Fruit fly (Drosophila melanogaster) whole organism, wandering third instar larva: ENCODE measurements around the gene CG6927.

Experiments used
- Abd-B ChIP-seq: fragments of >200 bp; optimal IDR thresholded peaks from 2 replicates; lab custom pipeline; 2017; ENCODE audit warnings: missing biosample characterization, missing genetic modification characterization
- CG32264 ChIP-seq: fragments of 200-800 bp; sonication (Bioruptor generic); optimal IDR thresholded peaks from 2 replicates; lab custom pipeline; 2016; ENCODE audit warnings: missing biosample characterization, missing genetic modification characterization
- CG9705 ChIP-seq: fragments of 200-800 bp; sonication (Bioruptor generic); optimal IDR thresholded peaks from 2 replicates; lab custom pipeline; 2018; ENCODE audit warnings: missing biosample characterization, mild to moderate bottlenecking, missing genetic modification characterization
- CrebA ChIP-seq: fragments of 200-800 bp; sonication (Bioruptor generic); optimal IDR thresholded peaks from 2 replicates; lab custom pipeline; 2016; ENCODE audit warnings: missing biosample characterization, mild to moderate bottlenecking, missing genetic modification characterization, borderline replicate concordance
- Dfd ChIP-seq: fragments of >200 bp; optimal IDR thresholded peaks from 2 replicates; lab custom pipeline; 2017; ENCODE audit warnings: missing biosample characterization, missing genetic modification characterization
- Dif ChIP-seq: fragments of 200-275, 200-300 bp; sonication (Bioruptor generic); optimal IDR thresholded peaks from 2 replicates; lab custom pipeline; 2018; ENCODE audit warnings: missing biosample characterization, missing genetic modification characterization; ENCODE audit not compliant: partially characterized antibody
- GATAd ChIP-seq: sonication (Bioruptor generic); optimal IDR thresholded peaks from 2 replicates; lab custom pipeline; 2016; ENCODE audit warnings: missing biosample characterization, missing genetic modification characterization
- HLH106 ChIP-seq: fragments of 200-800 bp; optimal IDR thresholded peaks from 3 replicates; lab custom pipeline; 2019; ENCODE audit warnings: missing biosample characterization, mild to moderate bottlenecking, missing genetic modification characterization, moderate library complexity
- Hnf4 ChIP-seq: fragments of 200-800 bp; sonication (Bioruptor generic); optimal IDR thresholded peaks from 2 replicates; lab custom pipeline; 2016; ENCODE audit warnings: missing biosample characterization, mild to moderate bottlenecking, missing genetic modification characterization
- Hr78 ChIP-seq: fragments of >200 bp; optimal IDR thresholded peaks from 2 replicates; lab custom pipeline; 2017; ENCODE audit warnings: missing biosample characterization, missing genetic modification characterization
- Hr83 ChIP-seq: fragments of 200-300 bp; sonication (Bioruptor generic); optimal IDR thresholded peaks from 2 replicates; lab custom pipeline; 2016; ENCODE audit warnings: missing biosample characterization, mild to moderate bottlenecking, missing genetic modification characterization, moderate library complexity; ENCODE audit not compliant: poor library complexity, severe bottlenecking
- Jra ChIP-seq: sonication (Bioruptor generic); optimal IDR thresholded peaks from 2 replicates; lab custom pipeline; 2016; ENCODE audit warnings: missing biosample characterization, missing genetic modification characterization
- Mio ChIP-seq: sonication (Bioruptor generic); optimal IDR thresholded peaks from 2 replicates; lab custom pipeline; 2016; ENCODE audit warnings: missing biosample characterization, missing genetic modification characterization
- Myc ChIP-seq: fragments of >200 bp; optimal IDR thresholded peaks from 2 replicates; lab custom pipeline; 2017
- N ChIP-seq: fragments of >200 bp; optimal IDR thresholded peaks from 2 replicates; lab custom pipeline; 2018; ENCODE audit warnings: missing biosample characterization, missing external identifiers, missing genetic modification characterization
- OdsH ChIP-seq: fragments of 200-800 bp; sonication (Bioruptor generic); optimal IDR thresholded peaks from 2 replicates; lab custom pipeline; 2016; ENCODE audit warnings: missing biosample characterization, mild to moderate bottlenecking, missing genetic modification characterization
- Rel ChIP-seq, 2 experiments: fragments of 200-800 bp; sonication (Bioruptor generic) in 1 of 2; optimal IDR thresholded peaks; 2 replicates in 1 of 2; 3 replicates in 1 of 2; lab custom pipeline; 2016 to 2019; ENCODE audit warnings: mild to moderate bottlenecking in 2 of 2, missing biosample characterization in 2 of 2, missing genetic modification characterization in 2 of 2, moderate library complexity in 1 of 2
- Sp1 ChIP-seq: fragments of 200-800 bp; sonication (Bioruptor generic); optimal IDR thresholded peaks from 3 replicates; lab custom pipeline; 2019; ENCODE audit warnings: missing biosample characterization, mild to moderate bottlenecking, missing genetic modification characterization, moderate library complexity
- Vsx2 ChIP-seq: fragments of 200-300, 225-300 bp; sonication (Bioruptor generic); optimal IDR thresholded peaks from 2 replicates; lab custom pipeline; 2018; ENCODE audit warnings: missing biosample characterization, missing genetic modification characterization; ENCODE audit not compliant: partially characterized antibody
- br ChIP-seq: fragments of 200-800 bp; sonication (Bioruptor generic); optimal IDR thresholded peaks from 2 replicates; lab custom pipeline; 2016; ENCODE audit warnings: missing biosample characterization, missing genetic modification characterization
- brk ChIP-seq: fragments of 200-800 bp; sonication (Bioruptor generic); optimal IDR thresholded peaks from 2 replicates; lab custom pipeline; 2016; ENCODE audit warnings: missing biosample characterization, mild to moderate bottlenecking, missing genetic modification characterization
- dl ChIP-seq, 2 experiments: fragments of 175-275, 200-275 bp in 1 of 2; fragments of 200-275 bp in 1 of 2; sonication (Bioruptor generic); optimal IDR thresholded peaks; lab custom pipeline; 2018; ENCODE audit warnings: mild to moderate bottlenecking in 2 of 2, missing biosample characterization in 2 of 2, missing genetic modification characterization in 2 of 2, moderate library complexity in 2 of 2; ENCODE audit not compliant: partially characterized antibody in 2 of 2, insufficient read depth in 1 of 2
- dmrt93B ChIP-seq: fragments of 200-800 bp; sonication (Bioruptor generic); optimal IDR thresholded peaks from 2 replicates; lab custom pipeline; 2018; ENCODE audit warnings: missing biosample characterization, mild to moderate bottlenecking, missing genetic modification characterization
- dsf ChIP-seq: sonication (Bioruptor generic); optimal IDR thresholded peaks from 2 replicates; lab custom pipeline; 2016; ENCODE audit warnings: missing biosample characterization, missing genetic modification characterization, borderline replicate concordance
- ey ChIP-seq: fragments of 200-800 bp; sonication (Bioruptor generic); optimal IDR thresholded peaks from 2 replicates; lab custom pipeline; 2016; ENCODE audit warnings: missing biosample characterization, missing genetic modification characterization
- foxo ChIP-seq, 2 experiments: fragments of 200-800 bp; sonication (Bioruptor generic); optimal IDR thresholded peaks; 2 replicates in 1 of 2; 3 replicates in 1 of 2; lab custom pipeline; 2016 to 2017; ENCODE audit warnings: missing biosample characterization in 2 of 2, missing genetic modification characterization in 2 of 2
- fru ChIP-seq: fragments of 200-800 bp; sonication (Bioruptor generic); optimal IDR thresholded peaks from 3 replicates; lab custom pipeline; 2016; ENCODE audit warnings: missing biosample characterization, mild to moderate bottlenecking, missing genetic modification characterization
- h ChIP-seq: fragments of 200-800 bp; sonication (Bioruptor generic); optimal IDR thresholded peaks from 3 replicates; lab custom pipeline; 2016; ENCODE audit warnings: missing biosample characterization, mild to moderate bottlenecking, missing genetic modification characterization
- jim ChIP-seq: fragments of 175-275, 200-325 bp; sonication (Bioruptor generic); optimal IDR thresholded peaks from 2 replicates; lab custom pipeline; 2016; ENCODE audit warnings: missing biosample characterization, mild to moderate bottlenecking, missing genetic modification characterization
- lola ChIP-seq: fragments of >200 bp; optimal IDR thresholded peaks from 2 replicates; lab custom pipeline; 2017; ENCODE audit warnings: missing biosample characterization, missing genetic modification characterization
- pan ChIP-seq: fragments of >200 bp; optimal IDR thresholded peaks from 2 replicates; lab custom pipeline; 2017
- psq ChIP-seq: fragments of 200-800 bp; sonication (Bioruptor generic); optimal IDR thresholded peaks from 3 replicates; lab custom pipeline; 2017; ENCODE audit warnings: missing biosample characterization, mild to moderate bottlenecking, missing genetic modification characterization, moderate library complexity
- rgr ChIP-seq: fragments of 200-800 bp; sonication (Bioruptor generic); optimal IDR thresholded peaks from 3 replicates; lab custom pipeline; 2016; ENCODE audit warnings: missing biosample characterization, mild to moderate bottlenecking, missing genetic modification characterization
- sage ChIP-seq: fragments of 200-800 bp; sonication (Bioruptor generic); optimal IDR thresholded peaks from 2 replicates; lab custom pipeline; 2016; ENCODE audit warnings: missing biosample characterization, mild to moderate bottlenecking, missing genetic modification characterization
- sv ChIP-seq: fragments of 200-800 bp; sonication (Bioruptor generic); optimal IDR thresholded peaks from 3 replicates; lab custom pipeline; 2016; ENCODE audit warnings: missing biosample characterization, missing genetic modification characterization
- tai ChIP-seq: sonication (Bioruptor generic); optimal IDR thresholded peaks from 2 replicates; lab custom pipeline; 2016; ENCODE audit warnings: missing biosample characterization, missing genetic modification characterization
- usp ChIP-seq: fragments of >200 bp; optimal IDR thresholded peaks from 2 replicates; lab custom pipeline; 2017; ENCODE audit warnings: missing biosample characterization, missing genetic modification characterization
- woc ChIP-seq: sonication (Bioruptor generic); optimal IDR thresholded peaks from 2 replicates; lab custom pipeline; 2016; ENCODE audit warnings: missing biosample characterization, mild to moderate bottlenecking, missing genetic modification characterization

CG6927 gene

dm6 chrX:4909938-4910778 lies 3.5 kb downstream of the CG6927 start:
- TF ChIP-seq h (GFP tag; lab: Kevin White, UChicago) = peak; percentile 100
- TF ChIP-seq sage (GFP tag; lab: Kevin White, UChicago) = peak; percentile 99
- TF ChIP-seq foxo (GFP tag; optimal IDR thresholded peaks at IDR 0.05; lab: Kevin White, UChicago) = peak; percentile 99 to 100
- peak; percentile 95 for TF ChIP-seq Dfd (GFP tag; lab: Kevin White, UChicago)
- TF ChIP-seq Vsx2 (GFP tag; lab: Kevin White, UChicago) = no peak
- peak; percentile 100 for TF ChIP-seq psq (GFP tag; lab: Kevin White, UChicago)
- TF ChIP-seq ey = peak; percentile 100
- TF ChIP-seq jim (GFP tag; lab: Kevin White, UChicago) = peak; percentile 97
- peak; percentile 98 for TF ChIP-seq brk (GFP tag; lab: Kevin White, UChicago)
- peak; percentile 100 for TF ChIP-seq CG9705
- TF ChIP-seq Hnf4 (GFP tag; lab: Kevin White, UChicago) = peak; percentile 100
- TF ChIP-seq N (GFP tag; lab: Kevin White, UChicago) = no peak
- peak; percentile 99 for TF ChIP-seq GATAd (GFP tag; lab: Kevin White, UChicago)
- TF ChIP-seq dsf (GFP tag; lab: Kevin White, UChicago) = peak; percentile 99
- TF ChIP-seq usp = peak; percentile 49
- TF ChIP-seq HLH106 = peak; percentile 100
- peak; percentile 99 for TF ChIP-seq woc
- TF ChIP-seq tai (GFP tag; lab: Kevin White, UChicago) = peak; percentile 99
- TF ChIP-seq dl (GFP tag; optimal IDR thresholded peaks at IDR 0.05; lab: Kevin White, UChicago; ENCODE audit: insufficient read depth in 1 of 2, partially characterized antibody in 2 of 2) = no peak
- TF ChIP-seq Mio (GFP tag; lab: Kevin White, UChicago) = peak; percentile 98
- peak; percentile 100 for TF ChIP-seq br
- peak; percentile 100 for TF ChIP-seq rgr (GFP tag; lab: Kevin White, UChicago)
- TF ChIP-seq Abd-B (GFP tag; lab: Kevin White, UChicago) = no peak
- TF ChIP-seq sv = peak; percentile 99
- peak; percentile 100 for TF ChIP-seq CG32264 (GFP tag; lab: Kevin White, UChicago)
- peak; percentile 100 for TF ChIP-seq dmrt93B (GFP tag; lab: Kevin White, UChicago)
- no peak for TF ChIP-seq Dif (GFP tag; lab: Kevin White, UChicago)
- TF ChIP-seq Sp1 = peak; percentile 100
- no peak for TF ChIP-seq Hr78 (GFP tag; lab: Kevin White, UChicago)
- peak; percentile 98 for TF ChIP-seq CrebA
- no peak for TF ChIP-seq lola (GFP tag; lab: Kevin White, UChicago)
- TF ChIP-seq fru (GFP tag; lab: Kevin White, UChicago) = peak; percentile 100
- no peak for TF ChIP-seq Myc (lab: Kevin White, UChicago)
- TF ChIP-seq OdsH = peak; percentile 100
- peak; percentile 99 for TF ChIP-seq Jra
- no peak for TF ChIP-seq pan (lab: Kevin White, UChicago)
- peak; percentile 98 for TF ChIP-seq Hr83 (GFP tag; lab: Kevin White, UChicago)
- TF ChIP-seq Rel (GFP tag; optimal IDR thresholded peaks at IDR 0.05; lab: Kevin White, UChicago) = peak; percentile 100
- TF ChIP-seq Rel (tag; optimal IDR thresholded peaks at IDR 0.05; lab: Kevin White, UChicago) = peak; percentile 98

DNA sequence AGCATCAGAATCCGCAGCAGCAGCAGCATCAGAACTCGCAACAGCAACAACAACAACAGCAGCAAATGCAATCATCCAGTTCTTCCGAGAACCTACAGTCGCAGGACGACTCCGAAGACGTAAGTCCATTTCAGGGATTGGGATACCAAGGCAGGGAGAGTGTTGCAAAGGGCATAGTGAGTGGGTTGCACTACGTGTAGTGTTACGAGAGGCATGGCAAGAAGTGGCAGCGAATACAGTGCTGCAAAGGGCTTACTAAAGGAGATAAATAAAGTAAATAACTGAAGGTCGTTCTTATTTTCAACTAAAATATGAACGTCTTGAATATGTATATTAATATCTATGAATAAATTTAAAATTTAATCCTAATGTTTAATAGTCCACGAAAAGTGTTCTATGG lies 4.4 kb downstream of the CG6927 start:
- no peak for TF ChIP-seq tai (GFP tag; lab: Kevin White, UChicago)
- no peak for TF ChIP-seq OdsH
- TF ChIP-seq pan (lab: Kevin White, UChicago) = no peak
- TF ChIP-seq Hnf4 (GFP tag; lab: Kevin White, UChicago) = no peak
- no peak for TF ChIP-seq Abd-B (GFP tag; lab: Kevin White, UChicago)
- TF ChIP-seq dl (GFP tag; optimal IDR thresholded peaks at IDR 0.05; lab: Kevin White, UChicago; ENCODE audit: insufficient read depth in 1 of 2, partially characterized antibody in 2 of 2) = no peak
- no peak for TF ChIP-seq Sp1
- TF ChIP-seq h (GFP tag; lab: Kevin White, UChicago) = no peak
